Fruit fly (Drosophila melanogaster): ENCODE results near the gene CG12081.

- TF ChIP-seq CG10669 (GFP tag; optimal IDR thresholded peaks at IDR 0.05), result no peak
- TF ChIP-seq vri (GFP tag; optimal IDR thresholded peaks at IDR 0.05), result peak; percentile 63
- no peak for TF ChIP-seq CG11294 (GFP tag; IDR thresholded peaks at IDR 0.05)
- no peak for TF ChIP-seq salr (GFP tag; optimal IDR thresholded peaks at IDR 0.05)
These were observed 15.5 kb upstream of the CG12081 start, which contains the start of gene spirit for dm6 chrX:8572939-8573594.

All from whole organism, prepupa.